Worm (Caenorhabditis elegans) whole organism, L3 larva: ENCODE results near the gene ram-2.

Experiments
- ama-1 ChIP-seq: fragments of 150-350 bp; optimal IDR thresholded peaks from 2 replicates; lab custom pipeline; 2018
- ceh-16 ChIP-seq: sonication (generic microtip); optimal IDR thresholded peaks from 2 replicates; lab custom pipeline; 2017; ENCODE audit warnings: missing biosample characterization, missing genetic modification characterization
- egl-5 ChIP-seq: fragments of 150-350 bp; optimal IDR thresholded peaks from 2 replicates; lab custom pipeline; 2017; ENCODE audit warnings: missing biosample characterization, missing genetic modification reagents, missing genetic modification characterization, inconsistent platforms
- elt-1 ChIP-seq: fragments of 150-350 bp; optimal IDR thresholded peaks from 2 replicates; lab custom pipeline; 2014; ENCODE audit warnings: missing biosample characterization, missing genetic modification characterization
- nhr-237 ChIP-seq: fragments of 150-350 bp; optimal IDR thresholded peaks from 2 replicates; lab custom pipeline; 2014; ENCODE audit warnings: missing biosample characterization, missing genetic modification characterization
- nhr-77 ChIP-seq: fragments of 150-350 bp; optimal IDR thresholded peaks from 2 replicates; lab custom pipeline; 2014; ENCODE audit warnings: missing biosample characterization, missing genetic modification characterization
- ztf-4 ChIP-seq: fragments of 150-350 bp; optimal IDR thresholded peaks from 2 replicates; lab custom pipeline; 2014; ENCODE audit warnings: missing biosample characterization, missing genetic modification characterization

- TF ChIP-seq ceh-16 (no peak), nhr-77 (tag; lab: Kevin White, UChicago) (no peak), elt-1 (tag; lab: Kevin White, UChicago) (no peak), ztf-4 (no peak), ama-1 (lab: Kevin White, UChicago) (no peak), egl-5 (no peak), nhr-237 (tag; lab: Kevin White, UChicago) (no peak)
These were observed 46.1 kb downstream of the ram-2 start for ce11 chrII:10970625-10971024.
